Fruit fly (Drosophila melanogaster) Kc167 (cell line): ENCODE results near the gene Dop1R2.

Source experiments
- Myc ChIP-seq: fragments of >200 bp; optimal IDR thresholded peaks from 2 replicates; lab custom pipeline; 2017; ENCODE audit warnings: missing external identifiers
- Sin3A ChIP-seq: fragments of >200 bp; optimal IDR thresholded peaks from 2 replicates; lab custom pipeline; 2018; ENCODE audit warnings: missing external identifiers
- h ChIP-seq: fragments of >200 bp; optimal IDR thresholded peaks from 3 replicates; lab custom pipeline; 2018; ENCODE audit warnings: missing external identifiers
- psq ChIP-seq: fragments of >200 bp; optimal IDR thresholded peaks from 2 replicates; lab custom pipeline; 2017; ENCODE audit warnings: missing external identifiers

dm6 chr3R:29682152-29682600 is 22.4 kb upstream of the Dop1R2 start, which contains the start of the genes CG7582 and Gycalpha99B:
- TF ChIP-seq Myc = no peak
- TF ChIP-seq Sin3A (lab: Kevin White, UChicago) = no peak
- no peak for TF ChIP-seq psq (lab: Kevin White, UChicago)
- TF ChIP-seq h (lab: Kevin White, UChicago) = no peak
